Worm (Caenorhabditis elegans): ENCODE data around the gene gst-24.

DNA sequence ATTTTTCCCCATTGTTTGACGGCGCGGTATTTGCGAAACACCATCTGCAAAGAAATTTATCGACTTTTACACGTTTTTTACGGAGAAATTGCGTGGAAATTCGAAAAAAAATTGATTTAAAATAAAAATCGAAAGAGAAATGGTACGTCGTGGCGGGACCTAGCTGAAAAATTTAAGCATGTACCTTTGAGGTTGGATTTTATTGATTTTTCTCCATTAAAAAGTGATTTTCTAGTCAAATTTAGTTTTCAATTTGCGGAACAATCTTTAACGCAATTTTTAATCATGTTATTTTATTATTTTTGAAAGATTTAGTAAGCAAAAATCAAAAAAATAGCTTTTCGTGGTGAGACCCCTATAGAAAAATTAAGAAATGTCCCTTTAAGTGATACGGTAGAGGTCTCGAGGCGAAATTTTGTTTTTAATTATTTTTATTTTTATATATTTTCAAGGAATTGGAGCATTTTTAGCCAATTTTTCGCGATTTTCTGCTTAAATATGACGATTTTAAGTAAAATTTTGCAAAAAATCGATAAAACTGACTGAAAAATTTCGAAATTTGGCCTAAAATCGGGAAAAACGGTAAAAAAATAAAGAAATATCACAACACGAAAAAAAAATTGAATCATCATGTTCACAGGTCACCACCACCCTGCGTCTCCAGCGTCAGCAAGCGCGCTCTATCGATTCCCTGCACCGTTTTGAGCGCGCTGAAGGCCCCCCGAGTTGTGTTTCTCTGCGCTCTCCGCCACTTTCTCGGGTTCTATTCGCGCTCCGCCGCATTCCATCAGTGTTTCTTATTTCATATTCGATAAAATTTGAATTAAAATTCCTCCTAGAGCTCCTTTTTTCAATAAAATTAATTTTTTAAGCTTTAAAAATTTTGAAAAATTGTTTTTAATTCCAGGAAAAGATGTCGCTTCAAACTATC is 35.9 kb downstream of the gst-24 start, which contains the start of the genes mrpl-37 and lin-38:
- TF ChIP-seq elt-2 (tag; optimal IDR thresholded peaks at IDR 0.05) = no peak
- TF ChIP-seq tbx-2 (tag; optimal IDR thresholded peaks at IDR 0.05) = peak; percentile 50
- TF ChIP-seq ets-4 (tag; optimal IDR thresholded peaks at IDR 0.05) = no peak
